Worm (Caenorhabditis elegans): ENCODE results near the gene clc-20.

The clc-20 gene

ce11 chrIII:861819-862356 is 10.5 kb upstream of the clc-20 start, which contains the start of gene arx-4:
TSS of gene arx-4 (plus strand) at chrIII:862306.
- TF ChIP-seq grh-1 (GFP tag; IDR thresholded peaks at IDR 0.05) (no peak), C16A3.4 (tag; optimal IDR thresholded peaks at IDR 0.05) (no peak), alr-1 (tag; optimal IDR thresholded peaks at IDR 0.05; ENCODE audit: borderline replicate concordance) (no peak), mab-9 (GFP tag; IDR thresholded peaks at IDR 0.05) (no peak), efl-1 (optimal IDR thresholded peaks at IDR 0.05) (no peak), efl-1 (GFP tag; optimal IDR thresholded peaks at IDR 0.05 in 1 of 2) (peak; percentile 16 to 84), elt-2 (tag; optimal IDR thresholded peaks at IDR 0.05) (no peak), ama-1 (optimal IDR thresholded peaks at IDR 0.05) (no peak), unc-30 (tag; optimal IDR thresholded peaks at IDR 0.05) (no peak), C34B4.2 (tag; optimal IDR thresholded peaks at IDR 0.05) (no peak), ceh-8 (GFP tag; optimal IDR thresholded peaks at IDR 0.05) (no peak), F16B12.6 (tag; optimal IDR thresholded peaks at IDR 0.05) (no peak), dsc-1 (tag; optimal IDR thresholded peaks at IDR 0.05) (no peak), lir-3 (tag; optimal IDR thresholded peaks at IDR 0.05; ENCODE audit: poor library complexity) (no peak), unc-86 (tag; optimal IDR thresholded peaks at IDR 0.05) (no peak), nhr-76 (tag; optimal IDR thresholded peaks at IDR 0.05) (no peak), nhr-90 (tag; optimal IDR thresholded peaks at IDR 0.05; ENCODE audit: poor library complexity) (no peak), unc-98 (GFP tag; IDR thresholded peaks at IDR 0.05) (no peak), ceh-63 (GFP tag; optimal IDR thresholded peaks at IDR 0.05) (no peak), mdl-1 (tag; optimal IDR thresholded peaks at IDR 0.05) (no peak), sup-37 (GFP tag; optimal IDR thresholded peaks at IDR 0.05) (no peak), lin-35 (GFP tag; optimal IDR thresholded peaks at IDR 0.05) (peak in 1 of 2 experiments; percentile 26), snu-23 (GFP tag; optimal IDR thresholded peaks at IDR 0.05) (no peak), hlh-17 (GFP tag; optimal IDR thresholded peaks at IDR 0.05; ENCODE audit: borderline replicate concordance) (no peak), ceh-82 (tag; optimal IDR thresholded peaks at IDR 0.05) (no peak), irx-1 (tag; optimal IDR thresholded peaks at IDR 0.05) (peak; percentile 8), nhr-77 (tag; optimal IDR thresholded peaks at IDR 0.05) (no peak), nhr-12 (tag; optimal IDR thresholded peaks at IDR 0.05) (no peak), unc-62 (GFP tag; optimal IDR thresholded peaks at IDR 0.05) (no peak), blmp-1 (tag; optimal IDR thresholded peaks at IDR 0.05) (peak; percentile 66), ztf-11 (tag; optimal IDR thresholded peaks at IDR 0.05) (no peak), tbx-2 (tag; optimal IDR thresholded peaks at IDR 0.05) (no peak), egl-27 (tag; optimal IDR thresholded peaks at IDR 0.05) (no peak), lsy-2 (tag; optimal IDR thresholded peaks at IDR 0.05) (no peak), lin-39 (tag; optimal IDR thresholded peaks at IDR 0.05) (no peak), ces-1 (GFP tag; optimal IDR thresholded peaks at IDR 0.05) (no peak), nhr-20 (tag; optimal IDR thresholded peaks at IDR 0.05) (peak; percentile 13), pqm-1 (tag; optimal IDR thresholded peaks at IDR 0.05) (no peak), ceh-90 (tag; optimal IDR thresholded peaks at IDR 0.05) (no peak), pax-3 (tag; optimal IDR thresholded peaks at IDR 0.05) (no peak), swsn-7 (tag; optimal IDR thresholded peaks at IDR 0.05) (no peak), nhr-85 (tag) (no peak), nhr-28 (tag; optimal IDR thresholded peaks at IDR 0.05) (no peak), C04F5.9 (tag; optimal IDR thresholded peaks at IDR 0.05) (no peak), nhr-47 (tag; optimal IDR thresholded peaks at IDR 0.05) (no peak), dpl-1 (GFP tag; optimal IDR thresholded peaks at IDR 0.05) (peak in 1 of 3 experiments; percentile 26), skn-1 (tag; optimal IDR thresholded peaks at IDR 0.05) (peak; percentile 41), fos-1 (tag; optimal IDR thresholded peaks at IDR 0.05) (peak; percentile 10), jun-1 (tag; optimal IDR thresholded peaks at IDR 0.05) (no peak), Y116A8C.19 (tag; optimal IDR thresholded peaks at IDR 0.05; ENCODE audit: borderline replicate concordance) (no peak), efl-3 (GFP tag; optimal IDR thresholded peaks at IDR 0.05) (no peak), nhr-71 (tag; optimal IDR thresholded peaks at IDR 0.05) (peak; percentile 11), lin-13 (GFP tag; optimal IDR thresholded peaks at IDR 0.05) (no peak)

Measured in whole organism, L1 larva.